Fruit fly (Drosophila melanogaster) whole organism, embryonic: ENCODE results near the gene bsk.

Experiments used
- B-H2 ChIP-seq: fragments of 200-800 bp; sonication (Bioruptor generic); optimal IDR thresholded peaks from 2 replicates; lab custom pipeline; 2018; ENCODE audit warnings: missing biosample characterization, mild to moderate bottlenecking, missing genetic modification characterization
- BEAF-32 ChIP-seq: fragments of 200-800 bp; sonication (Bioruptor generic); optimal IDR thresholded peaks from 3 replicates; lab custom pipeline; 2017; ENCODE audit warnings: missing biosample characterization, missing genetic modification characterization, mild to moderate bottlenecking, moderate library complexity, missing genetic modification reagents
- Blimp-1 ChIP-seq: fragments of 200-800 bp; sonication (Bioruptor generic); optimal IDR thresholded peaks from 3 replicates; lab custom pipeline; 2018; ENCODE audit warnings: missing biosample characterization, missing genetic modification characterization, mild to moderate bottlenecking, moderate library complexity, missing genetic modification reagents
- Bteb2 ChIP-seq: fragments of 200-800 bp; sonication (Bioruptor generic); optimal IDR thresholded peaks from 2 replicates; lab custom pipeline; 2016; ENCODE audit warnings: missing biosample characterization, missing genetic modification characterization
- CG1024 ChIP-seq: fragments of 200-800 bp; sonication (Bioruptor generic); IDR thresholded peaks from 2 replicates; pipeline ENCODE4 v1.3.6; 2022; ENCODE audit warnings: missing biosample characterization, missing genetic modification characterization
- CG11723 ChIP-seq: fragments of 200-800 bp; sonication (Bioruptor generic); optimal IDR thresholded peaks from 2 replicates; lab custom pipeline; 2017; ENCODE audit warnings: missing biosample characterization, mild to moderate bottlenecking, missing genetic modification characterization
- CG1233 ChIP-seq: fragments of 200-800 bp; sonication (Bioruptor generic); optimal IDR thresholded peaks from 4 replicates; lab custom pipeline; 2018; ENCODE audit warnings: missing biosample characterization, mild to moderate bottlenecking, missing genetic modification characterization
- CG12391 ChIP-seq: fragments of 200-800 bp; sonication (Bioruptor generic); optimal IDR thresholded peaks from 3 replicates; lab custom pipeline; 2018; ENCODE audit warnings: missing biosample characterization, mild to moderate bottlenecking, missing genetic modification characterization, moderate library complexity
- CG12659 ChIP-seq: fragments of 200-800 bp; sonication (Bioruptor generic); optimal IDR thresholded peaks from 3 replicates; lab custom pipeline; 2017; ENCODE audit warnings: mild to moderate bottlenecking, missing biosample characterization, missing genetic modification reagents, missing genetic modification characterization
- CG13296 ChIP-seq: fragments of 200-800 bp; sonication (Bioruptor generic); optimal IDR thresholded peaks from 3 replicates; lab custom pipeline; 2018; ENCODE audit warnings: missing biosample characterization, mild to moderate bottlenecking, missing genetic modification characterization
- CG17186 ChIP-seq: fragments of 200-800 bp; sonication (Bioruptor generic); optimal IDR thresholded peaks from 3 replicates; lab custom pipeline; 2017; ENCODE audit warnings: missing biosample characterization, missing genetic modification reagents, missing genetic modification characterization
- CG17385 ChIP-seq: fragments of 200-800 bp; sonication (Bioruptor generic); optimal IDR thresholded peaks from 3 replicates; lab custom pipeline; 2018; ENCODE audit warnings: missing biosample characterization, mild to moderate bottlenecking, missing genetic modification characterization
- CG17568 ChIP-seq: fragments of 200-800 bp; sonication (Bioruptor generic); optimal IDR thresholded peaks from 2 replicates; lab custom pipeline; 2018; ENCODE audit warnings: missing biosample characterization, mild to moderate bottlenecking, missing genetic modification characterization, moderate library complexity
- CG31441 ChIP-seq: fragments of 200-800 bp; sonication (Bioruptor generic); IDR thresholded peaks from 2 replicates; pipeline ENCODE4 v1.3.6; 2022; ENCODE audit warnings: missing biosample characterization, missing genetic modification characterization
- CG6683 ChIP-seq: fragments of 200-800 bp; sonication (Bioruptor generic); optimal IDR thresholded peaks from 2 replicates; lab custom pipeline; 2017; ENCODE audit warnings: missing biosample characterization, mild to moderate bottlenecking, missing genetic modification characterization, missing genetic modification reagents
- CG7271 ChIP-seq: fragments of 200-800 bp; sonication (Bioruptor generic); optimal IDR thresholded peaks from 2 replicates; lab custom pipeline; 2018; ENCODE audit warnings: missing biosample characterization, mild to moderate bottlenecking, missing genetic modification characterization, moderate library complexity
- Fer1 ChIP-seq: fragments of 200-800 bp; sonication (Bioruptor generic); optimal IDR thresholded peaks from 2 replicates; lab custom pipeline; 2017; ENCODE audit warnings: missing biosample characterization, mild to moderate bottlenecking, missing genetic modification characterization
- Hr39 ChIP-seq: fragments of >200 bp; optimal IDR thresholded peaks from 2 replicates; lab custom pipeline; 2017
- Jarid2 ChIP-seq: fragments of 200-800 bp; sonication (Bioruptor generic); optimal IDR thresholded peaks from 3 replicates; lab custom pipeline; 2017; ENCODE audit warnings: mild to moderate bottlenecking, missing biosample characterization, missing genetic modification reagents, missing genetic modification characterization
- Lhr ChIP-seq: fragments of 200-800 bp; sonication (Bioruptor generic); optimal IDR thresholded peaks from 3 replicates; lab custom pipeline; 2017; ENCODE audit warnings: mild to moderate bottlenecking, missing biosample characterization, missing genetic modification reagents, missing genetic modification characterization
- MTF-1 ChIP-seq: fragments of 200-800 bp; sonication (Bioruptor generic); optimal IDR thresholded peaks from 2 replicates; lab custom pipeline; 2018; ENCODE audit warnings: missing biosample characterization, mild to moderate bottlenecking, missing genetic modification characterization, borderline replicate concordance
- Med ChIP-seq: fragments of 200-800 bp; sonication (Bioruptor generic); peaks from one replicate; lab custom pipeline; 2016; ENCODE audit warnings: missing biosample characterization, missing genetic modification characterization, mild to moderate bottlenecking, inconsistent platforms, moderate library complexity
- Mrtf ChIP-seq: fragments of 200-800 bp; sonication (Bioruptor generic); IDR thresholded peaks from 3 replicates; pipeline ENCODE4 v1.3.6; 2022; ENCODE audit warnings: missing biosample characterization, missing genetic modification characterization
- Sin3A ChIP-seq: fragments of >200 bp; optimal IDR thresholded peaks from 2 replicates; lab custom pipeline; 2018
- Sox100B ChIP-seq: fragments of 200-800 bp; sonication (Bioruptor generic); optimal IDR thresholded peaks from 3 replicates; lab custom pipeline; 2018; ENCODE audit warnings: missing biosample characterization, mild to moderate bottlenecking, missing genetic modification characterization
- Spps ChIP-seq: fragments of 200-800 bp; sonication (Bioruptor generic); optimal IDR thresholded peaks from 2 replicates; lab custom pipeline; 2018; ENCODE audit warnings: missing biosample characterization, mild to moderate bottlenecking, missing genetic modification characterization
- Trl ChIP-seq, 3 experiments: fragments of >200 bp in 2 of 3; fragments of 200-800 bp in 1 of 3; sonication (Bioruptor generic) in 1 of 3; optimal IDR thresholded peaks; 2 replicates in 1 of 3; 3 replicates in 2 of 3; lab custom pipeline; 2016 to 2017; ENCODE audit warnings: missing biosample characterization in 1 of 3, missing genetic modification characterization in 1 of 3
- Xbp1 ChIP-seq: fragments of 200-800 bp; sonication (Bioruptor generic); optimal IDR thresholded peaks from 3 replicates; lab custom pipeline; 2016; ENCODE audit warnings: missing biosample characterization, mild to moderate bottlenecking, missing genetic modification characterization
- bowl ChIP-seq: fragments of 200-800 bp; sonication (Bioruptor generic); IDR thresholded peaks from 2 replicates; pipeline ENCODE4 v1.3.6; 2022; ENCODE audit warnings: missing biosample characterization, missing genetic modification characterization
- chif ChIP-seq, 2 experiments: fragments of 200-800 bp; sonication (Bioruptor generic); optimal IDR thresholded peaks; 3 replicates each; lab custom pipeline; 2016; ENCODE audit warnings: missing biosample characterization in 2 of 2, missing genetic modification characterization in 2 of 2
- ci ChIP-seq: fragments of 200-800 bp; sonication (Bioruptor generic); IDR thresholded peaks from 3 replicates; pipeline ENCODE4 v1.3.6; 2022; ENCODE audit warnings: missing biosample characterization, missing genetic modification characterization
- crc ChIP-seq: fragments of 200-800 bp; sonication (Bioruptor generic); optimal IDR thresholded peaks from 2 replicates; lab custom pipeline; 2016; ENCODE audit warnings: missing biosample characterization, missing genetic modification characterization
- danr ChIP-seq: fragments of 200-800 bp; sonication (Bioruptor generic); IDR thresholded peaks from 2 replicates; pipeline ENCODE4 v1.3.6; 2022; ENCODE audit warnings: missing biosample characterization, missing genetic modification characterization
- gcm ChIP-seq: fragments of 200-800 bp; sonication (Bioruptor generic); optimal IDR thresholded peaks from 2 replicates; lab custom pipeline; 2019; ENCODE audit warnings: missing biosample characterization, mild to moderate bottlenecking, missing genetic modification characterization, moderate library complexity
- gcm2 ChIP-seq: fragments of 200-800 bp; sonication (Bioruptor generic); optimal IDR thresholded peaks from 2 replicates; lab custom pipeline; 2016; ENCODE audit warnings: missing biosample characterization, missing genetic modification characterization
- gro ChIP-seq: fragments of 200-800 bp; sonication (Bioruptor generic); optimal IDR thresholded peaks from 2 replicates; lab custom pipeline; 2016; ENCODE audit warnings: missing biosample characterization, missing genetic modification characterization
- hth ChIP-seq: fragments of >200 bp; optimal IDR thresholded peaks from 2 replicates; lab custom pipeline; 2017; ENCODE audit warnings: inconsistent platforms
- insv ChIP-seq, 2 experiments: fragments of 200-800 bp; sonication (Bioruptor generic); optimal IDR thresholded peaks; 3 replicates each; lab custom pipeline; 2016 to 2018; ENCODE audit warnings: missing biosample characterization in 2 of 2, missing genetic modification characterization in 2 of 2
- klu ChIP-seq: fragments of 200-800 bp; sonication (Bioruptor generic); IDR thresholded peaks from 2 replicates; pipeline ENCODE4 v1.3.6; 2022; ENCODE audit warnings: missing biosample characterization, missing genetic modification characterization
- kni ChIP-seq: fragments of 200-800 bp; sonication (Bioruptor generic); optimal IDR thresholded peaks from 3 replicates; lab custom pipeline; 2017; ENCODE audit warnings: mild to moderate bottlenecking, missing biosample characterization, missing genetic modification reagents, missing genetic modification characterization
- lilli ChIP-seq: fragments of 200-800 bp; sonication (Bioruptor generic); optimal IDR thresholded peaks from 3 replicates; lab custom pipeline; 2016; ENCODE audit warnings: missing biosample characterization, missing genetic modification characterization
- maf-S ChIP-seq: fragments of 200-800 bp; sonication (Bioruptor generic); optimal IDR thresholded peaks from 2 replicates; lab custom pipeline; 2016; ENCODE audit warnings: missing biosample characterization, missing genetic modification characterization
- salm ChIP-seq: fragments of 200-800 bp; sonication (Bioruptor generic); optimal IDR thresholded peaks from 2 replicates; lab custom pipeline; 2018; ENCODE audit warnings: missing biosample characterization, mild to moderate bottlenecking, missing genetic modification characterization
- sima ChIP-seq: fragments of 200-800 bp; sonication (Bioruptor generic); optimal IDR thresholded peaks from 2 replicates; lab custom pipeline; 2016; ENCODE audit warnings: missing biosample characterization, missing genetic modification characterization
- sisA ChIP-seq: fragments of 200-800 bp; sonication (Bioruptor generic); IDR thresholded peaks from 2 replicates; pipeline ENCODE4 v1.3.6; 2022; ENCODE audit warnings: missing biosample characterization, missing genetic modification characterization
- slou ChIP-seq: fragments of 200-800 bp; sonication (Bioruptor generic); optimal IDR thresholded peaks from 3 replicates; lab custom pipeline; 2016; ENCODE audit warnings: missing biosample characterization, missing genetic modification characterization
- tna ChIP-seq: fragments of 200-800 bp; sonication (Bioruptor generic); IDR thresholded peaks from 2 replicates; pipeline ENCODE4 v1.3.6; 2022; ENCODE audit warnings: missing biosample characterization, missing genetic modification characterization; ENCODE audit not compliant: partially characterized antibody
- unc-4 ChIP-seq: fragments of 200-800 bp; sonication (Bioruptor generic); IDR thresholded peaks from 2 replicates; pipeline ENCODE4 v1.3.6; 2022; ENCODE audit warnings: missing biosample characterization, missing genetic modification characterization; ENCODE audit not compliant: partially characterized antibody
- wek ChIP-seq: fragments of 200-800 bp; sonication (Bioruptor generic); optimal IDR thresholded peaks from 3 replicates; lab custom pipeline; 2018; ENCODE audit warnings: missing biosample characterization, mild to moderate bottlenecking, missing genetic modification characterization, moderate library complexity
- zen ChIP-seq: fragments of 200-800 bp; sonication (Bioruptor generic); optimal IDR thresholded peaks from 3 replicates; lab custom pipeline; 2018; ENCODE audit warnings: missing biosample characterization, mild to moderate bottlenecking, missing genetic modification characterization, moderate library complexity

The bsk gene

dm6 chr2L:10237725-10238446 is 12.4 kb downstream of the bsk start, which contains the start of gene mthl15 (continued):
- TF ChIP-seq zen, result peak; percentile 32
- no peak for TF ChIP-seq tna (GFP tag; lab: Robert Waterston, UW)
- TF ChIP-seq BEAF-32, result no peak
- no peak for TF ChIP-seq CG1024
- TF ChIP-seq sima, result no peak
- TF ChIP-seq klu (GFP tag; lab: Robert Waterston, UW), result no peak
- TF ChIP-seq CG7271, result no peak
- TF ChIP-seq lilli (GFP tag; lab: Kevin White, UChicago), result no peak
- TF ChIP-seq B-H2, result no peak
- no peak for TF ChIP-seq Bteb2 (GFP tag; lab: Kevin White, UChicago)
- no peak for TF ChIP-seq Spps (tag; lab: Kevin White, UChicago)
- no peak for TF ChIP-seq slou (GFP tag; lab: Kevin White, UChicago)
- peak; percentile 29 for TF ChIP-seq salm
- no peak for TF ChIP-seq Sin3A (lab: Kevin White, UChicago)
- TF ChIP-seq chif (GFP tag; optimal IDR thresholded peaks at IDR 0.05; lab: Kevin White, UChicago), result no peak
- TF ChIP-seq Sox100B (GFP tag; lab: Kevin White, UChicago), result peak; percentile 10
- no peak for TF ChIP-seq CG17385 (GFP tag; lab: Kevin White, UChicago)
- TF ChIP-seq gcm, result peak; percentile 21
- TF ChIP-seq Mrtf, result no peak
- peak; percentile 38 for TF ChIP-seq CG12659 (GFP tag; lab: Kevin White, UChicago)
- TF ChIP-seq CG17186 (GFP tag; lab: Kevin White, UChicago), result no peak
- no peak for TF ChIP-seq CG1233
- TF ChIP-seq CG13296, result no peak
- peak; percentile 73 for TF ChIP-seq Med (GFP tag; lab: Kevin White, UChicago)
- TF ChIP-seq Fer1 (GFP tag; lab: Kevin White, UChicago), result peak; percentile 19
- TF ChIP-seq bowl (GFP tag; lab: Robert Waterston, UW), result no peak
- no peak for TF ChIP-seq CG17568
- TF ChIP-seq crc, result peak; percentile 6
- TF ChIP-seq gcm2 (GFP tag; lab: Kevin White, UChicago), result no peak
- no peak for TF ChIP-seq insv (GFP tag; optimal IDR thresholded peaks at IDR 0.05; lab: Kevin White, UChicago)
- TF ChIP-seq gro (GFP tag; lab: Kevin White, UChicago), result no peak
- TF ChIP-seq MTF-1 (GFP tag; lab: Kevin White, UChicago), result no peak
- TF ChIP-seq wek (GFP tag; lab: Kevin White, UChicago), result peak; percentile 48
- no peak for TF ChIP-seq ci (GFP tag; lab: Robert Waterston, UW)
- TF ChIP-seq CG6683 (GFP tag; lab: Kevin White, UChicago), result no peak
- no peak for TF ChIP-seq Lhr
- no peak for TF ChIP-seq Blimp-1 (GFP tag; lab: Kevin White, UChicago)
- no peak for TF ChIP-seq maf-S
- TF ChIP-seq danr, result no peak
- no peak for TF ChIP-seq Hr39 (lab: Kevin White, UChicago)
- TF ChIP-seq CG31441, result no peak
- no peak for TF ChIP-seq unc-4 (GFP tag; lab: Robert Waterston, UW)
- TF ChIP-seq Trl (optimal IDR thresholded peaks at IDR 0.05; lab: Kevin White, UChicago), result no peak
- no peak for TF ChIP-seq Trl (GFP tag; optimal IDR thresholded peaks at IDR 0.05; lab: Kevin White, UChicago)
- TF ChIP-seq Xbp1 (GFP tag; lab: Kevin White, UChicago), result no peak
- TF ChIP-seq CG12391 (tag; lab: Kevin White, UChicago), result no peak
- TF ChIP-seq kni, result no peak
- TF ChIP-seq Jarid2, result no peak
- no peak for TF ChIP-seq sisA
- no peak for TF ChIP-seq hth (lab: Kevin White, UChicago)
- peak; percentile 19 for TF ChIP-seq CG11723
